Worm (Caenorhabditis elegans) whole organism, late embryonic: Measurements from ENCODE around the gene ndub-3.

Source experiments
- C08G9.2 ChIP-seq: sonication (generic microtip); optimal IDR thresholded peaks from 2 replicates; lab custom pipeline; 2016; ENCODE audit warnings: mild to moderate bottlenecking, missing genetic modification characterization, moderate library complexity, missing compliant biosample characterization
- C38D4.7 ChIP-seq: fragments of 200-800 bp; sonication (Bioruptor generic); optimal IDR thresholded peaks from 2 replicates; lab custom pipeline; 2018; ENCODE audit warnings: mild to moderate bottlenecking, missing genetic modification characterization, moderate library complexity, missing compliant biosample characterization
- K02D7.2 ChIP-seq: sonication (generic microtip); optimal IDR thresholded peaks from 2 replicates; lab custom pipeline; 2017; ENCODE audit warnings: mild to moderate bottlenecking, missing genetic modification characterization, missing compliant biosample characterization
- K09A11.1 ChIP-seq: sonication (generic microtip); optimal IDR thresholded peaks from 2 replicates; lab custom pipeline; 2017; ENCODE audit warnings: antibody characterized with exemption, mild to moderate bottlenecking, missing genetic modification characterization, missing compliant biosample characterization; ENCODE audit not compliant: insufficient read depth
- ceh-18 ChIP-seq: sonication (generic microtip); optimal IDR thresholded peaks from 2 replicates; lab custom pipeline; 2016; ENCODE audit warnings: missing genetic modification characterization, missing compliant biosample characterization
- ceh-19 ChIP-seq: fragments of 200-800 bp; sonication (Bioruptor generic); optimal IDR thresholded peaks from 2 replicates; lab custom pipeline; 2018; ENCODE audit warnings: mild to moderate bottlenecking, missing genetic modification characterization, missing compliant biosample characterization
- ceh-2 ChIP-seq: sonication (generic microtip); optimal IDR thresholded peaks from 2 replicates; lab custom pipeline; 2016; ENCODE audit warnings: missing genotype, missing genetic modification characterization, missing compliant biosample characterization
- ceh-22 ChIP-seq: sonication (generic microtip); optimal IDR thresholded peaks from 2 replicates; lab custom pipeline; 2017; ENCODE audit warnings: missing biosample characterization, missing genetic modification characterization
- ceh-31 ChIP-seq: sonication (generic microtip); optimal IDR thresholded peaks from 2 replicates; lab custom pipeline; 2016; ENCODE audit warnings: missing genetic modification characterization, missing compliant biosample characterization
- ceh-45 ChIP-seq: fragments of 200-800 bp; sonication (Bioruptor generic); IDR thresholded peaks from 2 replicates; pipeline ENCODE4 v1.3.6; 2022; ENCODE audit warnings: missing genetic modification reagents, missing genetic modification characterization, missing compliant biosample characterization
- ceh-9 ChIP-seq: sonication (generic microtip); optimal IDR thresholded peaks from 2 replicates; lab custom pipeline; 2016; ENCODE audit warnings: mild to moderate bottlenecking, missing genetic modification characterization, inconsistent platforms, missing compliant biosample characterization
- dmd-4 ChIP-seq: sonication (generic microtip); optimal IDR thresholded peaks from 2 replicates; lab custom pipeline; 2016; ENCODE audit warnings: borderline replicate concordance, missing genetic modification characterization, missing compliant biosample characterization
- elt-2 ChIP-seq: sonication (generic microtip); optimal IDR thresholded peaks from 2 replicates; lab custom pipeline; 2016; ENCODE audit warnings: missing genetic modification reagents, missing genetic modification characterization, missing compliant biosample characterization
- ets-4 ChIP-seq: sonication (generic microtip); optimal IDR thresholded peaks from 2 replicates; lab custom pipeline; 2016; ENCODE audit warnings: missing genetic modification characterization, missing compliant biosample characterization
- fax-1 ChIP-seq: sonication (generic microtip); optimal IDR thresholded peaks from 2 replicates; lab custom pipeline; 2016; ENCODE audit warnings: missing genotype, missing genetic modification characterization, missing compliant biosample characterization
- fkh-6 ChIP-seq: sonication (generic microtip); optimal IDR thresholded peaks from 2 replicates; lab custom pipeline; 2016; ENCODE audit warnings: missing genetic modification characterization, missing compliant biosample characterization
- hlh-13 ChIP-seq: fragments of 200-800 bp; sonication (Bioruptor generic); optimal IDR thresholded peaks from 2 replicates; lab custom pipeline; 2018; ENCODE audit warnings: mild to moderate bottlenecking, missing genetic modification characterization, missing compliant biosample characterization
- hlh-15 ChIP-seq: sonication (generic microtip); optimal IDR thresholded peaks from 2 replicates; lab custom pipeline; 2016; ENCODE audit warnings: missing genetic modification characterization, missing compliant biosample characterization
- hlh-30 ChIP-seq: sonication (generic microtip); optimal IDR thresholded peaks from 2 replicates; lab custom pipeline; 2017; ENCODE audit warnings: antibody characterized with exemption, missing genetic modification characterization, missing compliant biosample characterization; ENCODE audit not compliant: insufficient read depth
- hlh-6 ChIP-seq: sonication (generic microtip); optimal IDR thresholded peaks from 2 replicates; lab custom pipeline; 2016; ENCODE audit warnings: missing genotype, missing genetic modification characterization, missing compliant biosample characterization
- hlh-8 ChIP-seq: sonication (generic microtip); optimal IDR thresholded peaks from 2 replicates; lab custom pipeline; 2016; ENCODE audit warnings: missing genotype, missing genetic modification characterization, missing compliant biosample characterization
- lim-6 ChIP-seq: sonication (generic microtip); optimal IDR thresholded peaks from 2 replicates; lab custom pipeline; 2016; ENCODE audit warnings: missing genetic modification characterization, missing compliant biosample characterization
- lin-11 ChIP-seq: fragments of 200-800 bp; sonication (Bioruptor generic); optimal IDR thresholded peaks from 2 replicates; lab custom pipeline; 2018; ENCODE audit warnings: mild to moderate bottlenecking, missing genetic modification characterization, missing compliant biosample characterization
- nfya-1 ChIP-seq: sonication (generic microtip); optimal IDR thresholded peaks from 2 replicates; lab custom pipeline; 2017; ENCODE audit warnings: missing genetic modification characterization, mild to moderate bottlenecking, missing compliant biosample characterization, antibody characterized with exemption, moderate library complexity
- nhr-11 ChIP-seq: fragments of 150-350 bp; optimal IDR thresholded peaks from 2 replicates; lab custom pipeline; 2014; ENCODE audit warnings: missing biosample characterization, missing genetic modification characterization
- odd-2 ChIP-seq: sonication (generic microtip); optimal IDR thresholded peaks from 2 replicates; lab custom pipeline; 2017; ENCODE audit warnings: antibody characterized with exemption, mild to moderate bottlenecking, missing genetic modification characterization, missing compliant biosample characterization
- pat-9 ChIP-seq: fragments of 200-800 bp; sonication (Bioruptor generic); optimal IDR thresholded peaks from 2 replicates; lab custom pipeline; 2018; ENCODE audit warnings: mild to moderate bottlenecking, missing genetic modification characterization, moderate library complexity, missing compliant biosample characterization
- pax-1 ChIP-seq: fragments of 150-350 bp; optimal IDR thresholded peaks from 2 replicates; lab custom pipeline; 2014; ENCODE audit warnings: missing biosample characterization, missing genetic modification characterization
- pha-2 ChIP-seq: sonication (generic microtip); optimal IDR thresholded peaks from 2 replicates; lab custom pipeline; 2017; ENCODE audit warnings: mild to moderate bottlenecking, missing genetic modification characterization, missing compliant biosample characterization
- pqm-1 ChIP-seq: sonication (generic microtip); optimal IDR thresholded peaks from 2 replicates; lab custom pipeline; 2016; ENCODE audit warnings: missing genetic modification characterization, missing compliant biosample characterization
- pros-1 ChIP-seq: fragments of 150-350 bp; optimal IDR thresholded peaks from 2 replicates; lab custom pipeline; 2014; ENCODE audit warnings: missing biosample characterization, missing genetic modification reagents, missing genetic modification characterization
- sdc-2 ChIP-seq: sonication (generic microtip); optimal IDR thresholded peaks from 2 replicates; lab custom pipeline; 2016; ENCODE audit warnings: missing genotype, missing genetic modification characterization, missing compliant biosample characterization
- sox-2 ChIP-seq: fragments of 200-800 bp; sonication (Bioruptor generic); IDR thresholded peaks from 2 replicates; pipeline ENCODE4 v1.3.6; 2022; ENCODE audit warnings: missing genetic modification reagents, missing genetic modification characterization, missing compliant biosample characterization
- syd-9 ChIP-seq: sonication (generic microtip); optimal IDR thresholded peaks from 2 replicates; lab custom pipeline; 2016; ENCODE audit warnings: mild to moderate bottlenecking, missing genetic modification characterization, moderate library complexity, missing compliant biosample characterization
- tbx-2 ChIP-seq: sonication (generic microtip); optimal IDR thresholded peaks from 2 replicates; lab custom pipeline; 2016; ENCODE audit warnings: missing genetic modification characterization, missing compliant biosample characterization
- tbx-7 ChIP-seq: sonication (generic microtip); optimal IDR thresholded peaks from 2 replicates; lab custom pipeline; 2016; ENCODE audit warnings: missing genotype, missing genetic modification characterization, missing compliant biosample characterization
- unc-3 ChIP-seq, 2 experiments: fragments of 200-800 bp in 1 of 2; sonication (Bioruptor generic) in 1 of 2; sonication (generic microtip) in 1 of 2; conservative IDR thresholded peaks in 1 of 2; optimal IDR thresholded peaks in 1 of 2; 2 replicates each; pipeline versions ENCODE4 v1.3.6 to Lab custom; 2016 to 2022; ENCODE audit warnings: missing compliant biosample characterization in 2 of 2, missing genetic modification characterization in 2 of 2, missing genetic modification reagents in 1 of 2
- unc-42 ChIP-seq: sonication (generic microtip); optimal IDR thresholded peaks from 2 replicates; lab custom pipeline; 2016; ENCODE audit warnings: missing genotype, missing genetic modification characterization, missing compliant biosample characterization
- unc-55 ChIP-seq: sonication (generic microtip); optimal IDR thresholded peaks from 2 replicates; lab custom pipeline; 2017; ENCODE audit warnings: missing biosample characterization, missing genetic modification reagents, missing genetic modification characterization
- unc-86 ChIP-seq: sonication (generic microtip); optimal IDR thresholded peaks from 2 replicates; lab custom pipeline; 2016; ENCODE audit warnings: missing genetic modification characterization, missing compliant biosample characterization
- zip-5 ChIP-seq: sonication (generic microtip); optimal IDR thresholded peaks from 2 replicates; lab custom pipeline; 2016; ENCODE audit warnings: missing genetic modification characterization, missing compliant biosample characterization
- ztf-16 ChIP-seq: sonication (generic microtip); optimal IDR thresholded peaks from 2 replicates; lab custom pipeline; 2017; ENCODE audit warnings: missing genetic modification characterization, missing compliant biosample characterization

The ndub-3 gene

DNA sequence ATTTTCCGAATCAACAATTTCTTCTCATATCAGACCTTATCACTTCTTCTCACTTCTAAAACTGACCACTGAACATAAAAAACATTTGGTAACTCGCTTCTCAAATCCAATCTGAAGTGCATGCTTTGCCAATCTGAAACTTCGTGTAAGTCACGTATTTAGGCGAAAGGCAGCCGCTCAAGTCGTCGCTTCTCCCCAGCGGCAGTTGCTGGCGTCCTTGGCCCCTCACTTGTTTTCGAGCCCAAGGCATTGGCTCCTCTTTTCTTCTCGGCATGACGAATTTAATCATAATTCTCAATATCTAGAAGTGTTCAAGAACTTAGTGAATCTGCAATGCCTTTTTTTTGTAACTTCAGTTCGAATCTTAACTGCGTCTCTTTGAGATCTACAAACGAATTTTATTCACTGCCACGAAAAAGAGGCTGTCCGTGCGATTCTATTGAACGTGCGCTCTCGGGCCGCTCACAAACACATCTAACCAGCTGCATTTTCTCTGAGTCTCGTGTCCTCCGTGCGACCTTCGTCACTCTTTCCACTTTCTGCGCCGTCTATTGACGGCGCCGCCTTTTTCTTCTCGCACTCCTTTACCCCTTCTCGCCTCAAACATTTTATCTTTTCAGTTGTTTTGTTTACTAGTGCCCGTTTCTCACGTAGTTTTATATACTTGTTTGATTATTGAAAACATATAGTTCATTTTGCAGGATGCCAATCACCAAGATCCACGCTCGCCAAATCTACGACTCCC lies 33.1 kb downstream of the ndub-3 start:
- no peak for TF ChIP-seq pros-1 (tag; lab: Kevin White, UChicago)
- TF ChIP-seq lin-11, result no peak
- no peak for TF ChIP-seq hlh-15 (tag; lab: Kevin White, UChicago)
- no peak for TF ChIP-seq dmd-4 (tag; lab: Kevin White, UChicago)
- TF ChIP-seq ceh-19 (GFP tag; lab: Kevin White, UChicago), result no peak
- TF ChIP-seq ceh-2 (tag; lab: Kevin White, UChicago), result no peak
- no peak for TF ChIP-seq C38D4.7
- TF ChIP-seq unc-42 (tag; lab: Kevin White, UChicago), result peak; percentile 29
- TF ChIP-seq ceh-45 (GFP tag; lab: Robert Waterston, UW), result no peak
- no peak for TF ChIP-seq hlh-8 (tag; lab: Kevin White, UChicago)
- TF ChIP-seq pax-1, result no peak
- TF ChIP-seq ceh-18 (tag; lab: Kevin White, UChicago), result peak; percentile 11
- peak; percentile 9 for TF ChIP-seq sdc-2
- no peak for TF ChIP-seq unc-3 (GFP tag; conservative IDR thresholded peaks at IDR 0.05; lab: Robert Waterston, UW)
- TF ChIP-seq unc-3 (tag; optimal IDR thresholded peaks at IDR 0.05; lab: Kevin White, UChicago), result no peak
- no peak for TF ChIP-seq K09A11.1 (tag; lab: Kevin White, UChicago)
- no peak for TF ChIP-seq hlh-30 (tag; lab: Kevin White, UChicago)
- no peak for TF ChIP-seq fax-1
- no peak for TF ChIP-seq hlh-6 (tag; lab: Kevin White, UChicago)

ce11 chrII:8930763-8931162 lies 33.9 kb downstream of the ndub-3 start, which contains the start of gene enol-1:
Gene enol-1 (plus strand): TSS chrII:8930997.
- TF ChIP-seq syd-9 (tag; lab: Kevin White, UChicago) (no peak), K09A11.1 (tag; lab: Kevin White, UChicago) (no peak), unc-42 (tag; lab: Kevin White, UChicago) (no peak), ceh-19 (GFP tag; lab: Kevin White, UChicago) (no peak), tbx-7 (no peak), nhr-11 (tag; lab: Kevin White, UChicago) (no peak), pat-9 (no peak), ceh-9 (no peak), sdc-2 (no peak), nfya-1 (tag; lab: Kevin White, UChicago) (no peak), zip-5 (tag; lab: Kevin White, UChicago) (no peak), sox-2 (GFP tag; lab: Robert Waterston, UW) (no peak), ceh-22 (tag; lab: Kevin White, UChicago) (no peak), lin-11 (no peak), hlh-6 (tag; lab: Kevin White, UChicago) (no peak), ceh-45 (GFP tag; lab: Robert Waterston, UW) (no peak)
- TF ChIP-seq, all 69 proteins: peak for 0

ce11 chrII:8929771-8930170 lies 34.9 kb downstream of the ndub-3 start, which contains the start of gene mrpl-50:
Gene mrpl-50 (plus strand): TSS chrII:8929841.
- TF ChIP-seq unc-55 (no peak), lim-6 (tag; lab: Kevin White, UChicago) (no peak), pha-2 (tag; lab: Kevin White, UChicago) (no peak)

DNA sequence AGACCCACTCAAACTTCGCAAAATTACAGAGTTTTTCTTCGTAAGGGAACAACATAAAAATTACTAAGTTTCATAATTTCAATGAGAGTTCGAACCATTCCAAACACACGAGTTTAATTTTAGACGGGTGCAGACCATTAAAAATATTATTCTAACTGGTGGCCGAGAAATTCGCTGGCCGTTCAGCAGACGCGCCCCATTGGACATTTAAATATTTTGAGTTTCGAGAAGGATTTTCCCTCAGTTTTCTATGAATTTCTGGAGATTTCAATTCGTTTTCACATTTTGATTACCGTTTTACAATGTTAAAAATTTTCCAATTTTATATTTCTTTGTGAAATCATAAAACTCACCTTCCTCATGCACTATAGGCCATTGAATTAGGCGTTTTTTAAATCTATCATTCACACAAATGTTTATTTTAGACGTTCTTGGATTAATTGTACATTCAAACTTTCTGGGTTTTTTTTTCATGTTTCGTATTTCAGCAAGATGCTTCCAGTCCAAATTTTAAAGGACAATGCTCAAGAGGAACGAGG lies 37.4 kb downstream of the ndub-3 start, which contains the start of gene cct-2:
cct-2 (plus strand) TSS at position 489 of the 539 bp plus-strand sequence.
- TF ChIP-seq fkh-6 (tag; lab: Kevin White, UChicago) (peak; percentile 26), tbx-2 (tag; lab: Kevin White, UChicago) (peak; percentile 63), K02D7.2 (tag; lab: Kevin White, UChicago) (no peak), ceh-22 (tag; lab: Kevin White, UChicago) (no peak), ztf-16 (peak; percentile 2), pat-9 (no peak), pqm-1 (tag; lab: Kevin White, UChicago) (no peak), hlh-30 (tag; lab: Kevin White, UChicago) (no peak), K09A11.1 (tag; lab: Kevin White, UChicago) (no peak), C08G9.2 (tag; lab: Kevin White, UChicago) (peak; percentile 70), odd-2 (tag; lab: Kevin White, UChicago) (no peak), nhr-11 (tag; lab: Kevin White, UChicago) (no peak), unc-86 (tag; lab: Kevin White, UChicago) (no peak), hlh-15 (tag; lab: Kevin White, UChicago) (no peak), hlh-13 (no peak), ceh-2 (tag; lab: Kevin White, UChicago) (peak; percentile 46), unc-42 (tag; lab: Kevin White, UChicago) (peak; percentile 14), ets-4 (tag; lab: Kevin White, UChicago) (peak; percentile 59), zip-5 (tag; lab: Kevin White, UChicago) (no peak), ceh-31 (tag; lab: Kevin White, UChicago) (peak; percentile 86), tbx-7 (peak; percentile 70), sdc-2 (no peak), elt-2 (tag; lab: Kevin White, UChicago) (peak; percentile 17), pha-2 (tag; lab: Kevin White, UChicago) (no peak)
